Fruit fly (Drosophila melanogaster) whole organism, wandering third instar larva: ENCODE measurements around the gene CG13024.

ENCODE experiments used
- Abd-B ChIP-seq: fragments of >200 bp; optimal IDR thresholded peaks from 2 replicates; lab custom pipeline; 2017; ENCODE audit warnings: missing biosample characterization, missing genetic modification characterization
- CG32264 ChIP-seq: fragments of 200-800 bp; sonication (Bioruptor generic); optimal IDR thresholded peaks from 2 replicates; lab custom pipeline; 2016; ENCODE audit warnings: missing biosample characterization, missing genetic modification characterization
- CG9705 ChIP-seq: fragments of 200-800 bp; sonication (Bioruptor generic); optimal IDR thresholded peaks from 2 replicates; lab custom pipeline; 2018; ENCODE audit warnings: missing biosample characterization, mild to moderate bottlenecking, missing genetic modification characterization
- Dfd ChIP-seq: fragments of >200 bp; optimal IDR thresholded peaks from 2 replicates; lab custom pipeline; 2017; ENCODE audit warnings: missing biosample characterization, missing genetic modification characterization
- Dif ChIP-seq: fragments of 200-275, 200-300 bp; sonication (Bioruptor generic); optimal IDR thresholded peaks from 2 replicates; lab custom pipeline; 2018; ENCODE audit warnings: missing biosample characterization, missing genetic modification characterization; ENCODE audit not compliant: partially characterized antibody
- GATAd ChIP-seq: sonication (Bioruptor generic); optimal IDR thresholded peaks from 2 replicates; lab custom pipeline; 2016; ENCODE audit warnings: missing biosample characterization, missing genetic modification characterization
- HLH106 ChIP-seq: fragments of 200-800 bp; optimal IDR thresholded peaks from 3 replicates; lab custom pipeline; 2019; ENCODE audit warnings: missing biosample characterization, mild to moderate bottlenecking, missing genetic modification characterization, moderate library complexity
- Hr78 ChIP-seq: fragments of >200 bp; optimal IDR thresholded peaks from 2 replicates; lab custom pipeline; 2017; ENCODE audit warnings: missing biosample characterization, missing genetic modification characterization
- Jra ChIP-seq: sonication (Bioruptor generic); optimal IDR thresholded peaks from 2 replicates; lab custom pipeline; 2016; ENCODE audit warnings: missing biosample characterization, missing genetic modification characterization
- Myc ChIP-seq: fragments of >200 bp; optimal IDR thresholded peaks from 2 replicates; lab custom pipeline; 2017
- N ChIP-seq: fragments of >200 bp; optimal IDR thresholded peaks from 2 replicates; lab custom pipeline; 2018; ENCODE audit warnings: missing biosample characterization, missing external identifiers, missing genetic modification characterization
- OdsH ChIP-seq: fragments of 200-800 bp; sonication (Bioruptor generic); optimal IDR thresholded peaks from 2 replicates; lab custom pipeline; 2016; ENCODE audit warnings: missing biosample characterization, mild to moderate bottlenecking, missing genetic modification characterization
- Rel ChIP-seq, 2 experiments: fragments of 200-800 bp; sonication (Bioruptor generic) in 1 of 2; optimal IDR thresholded peaks; 2 replicates in 1 of 2; 3 replicates in 1 of 2; lab custom pipeline; 2016 to 2019; ENCODE audit warnings: mild to moderate bottlenecking in 2 of 2, missing biosample characterization in 2 of 2, missing genetic modification characterization in 2 of 2, moderate library complexity in 1 of 2
- Sp1 ChIP-seq: fragments of 200-800 bp; sonication (Bioruptor generic); optimal IDR thresholded peaks from 3 replicates; lab custom pipeline; 2019; ENCODE audit warnings: missing biosample characterization, mild to moderate bottlenecking, missing genetic modification characterization, moderate library complexity
- Vsx2 ChIP-seq: fragments of 200-300, 225-300 bp; sonication (Bioruptor generic); optimal IDR thresholded peaks from 2 replicates; lab custom pipeline; 2018; ENCODE audit warnings: missing biosample characterization, missing genetic modification characterization; ENCODE audit not compliant: partially characterized antibody
- dl ChIP-seq, 2 experiments: fragments of 175-275, 200-275 bp in 1 of 2; fragments of 200-275 bp in 1 of 2; sonication (Bioruptor generic); optimal IDR thresholded peaks; lab custom pipeline; 2018; ENCODE audit warnings: mild to moderate bottlenecking in 2 of 2, missing biosample characterization in 2 of 2, missing genetic modification characterization in 2 of 2, moderate library complexity in 2 of 2; ENCODE audit not compliant: partially characterized antibody in 2 of 2, insufficient read depth in 1 of 2
- dmrt93B ChIP-seq: fragments of 200-800 bp; sonication (Bioruptor generic); optimal IDR thresholded peaks from 2 replicates; lab custom pipeline; 2018; ENCODE audit warnings: missing biosample characterization, mild to moderate bottlenecking, missing genetic modification characterization
- dsf ChIP-seq: sonication (Bioruptor generic); optimal IDR thresholded peaks from 2 replicates; lab custom pipeline; 2016; ENCODE audit warnings: missing biosample characterization, missing genetic modification characterization, borderline replicate concordance
- ey ChIP-seq: fragments of 200-800 bp; sonication (Bioruptor generic); optimal IDR thresholded peaks from 2 replicates; lab custom pipeline; 2016; ENCODE audit warnings: missing biosample characterization, missing genetic modification characterization
- foxo ChIP-seq, 2 experiments: fragments of 200-800 bp; sonication (Bioruptor generic); optimal IDR thresholded peaks; 2 replicates in 1 of 2; 3 replicates in 1 of 2; lab custom pipeline; 2016 to 2017; ENCODE audit warnings: missing biosample characterization in 2 of 2, missing genetic modification characterization in 2 of 2
- fru ChIP-seq: fragments of 200-800 bp; sonication (Bioruptor generic); optimal IDR thresholded peaks from 3 replicates; lab custom pipeline; 2016; ENCODE audit warnings: missing biosample characterization, mild to moderate bottlenecking, missing genetic modification characterization
- h ChIP-seq: fragments of 200-800 bp; sonication (Bioruptor generic); optimal IDR thresholded peaks from 3 replicates; lab custom pipeline; 2016; ENCODE audit warnings: missing biosample characterization, mild to moderate bottlenecking, missing genetic modification characterization
- jim ChIP-seq: fragments of 175-275, 200-325 bp; sonication (Bioruptor generic); optimal IDR thresholded peaks from 2 replicates; lab custom pipeline; 2016; ENCODE audit warnings: missing biosample characterization, mild to moderate bottlenecking, missing genetic modification characterization
- lola ChIP-seq: fragments of >200 bp; optimal IDR thresholded peaks from 2 replicates; lab custom pipeline; 2017; ENCODE audit warnings: missing biosample characterization, missing genetic modification characterization
- pan ChIP-seq: fragments of >200 bp; optimal IDR thresholded peaks from 2 replicates; lab custom pipeline; 2017
- psq ChIP-seq: fragments of 200-800 bp; sonication (Bioruptor generic); optimal IDR thresholded peaks from 3 replicates; lab custom pipeline; 2017; ENCODE audit warnings: missing biosample characterization, mild to moderate bottlenecking, missing genetic modification characterization, moderate library complexity
- rgr ChIP-seq: fragments of 200-800 bp; sonication (Bioruptor generic); optimal IDR thresholded peaks from 3 replicates; lab custom pipeline; 2016; ENCODE audit warnings: missing biosample characterization, mild to moderate bottlenecking, missing genetic modification characterization
- sage ChIP-seq: fragments of 200-800 bp; sonication (Bioruptor generic); optimal IDR thresholded peaks from 2 replicates; lab custom pipeline; 2016; ENCODE audit warnings: missing biosample characterization, mild to moderate bottlenecking, missing genetic modification characterization
- sv ChIP-seq: fragments of 200-800 bp; sonication (Bioruptor generic); optimal IDR thresholded peaks from 3 replicates; lab custom pipeline; 2016; ENCODE audit warnings: missing biosample characterization, missing genetic modification characterization
- woc ChIP-seq: sonication (Bioruptor generic); optimal IDR thresholded peaks from 2 replicates; lab custom pipeline; 2016; ENCODE audit warnings: missing biosample characterization, mild to moderate bottlenecking, missing genetic modification characterization

CG13024 gene

dm6 chr3L:16855287-16855686, 26.4 kb upstream of the CG13024 start:
- no peak for TF ChIP-seq sage (GFP tag; lab: Kevin White, UChicago)
- TF ChIP-seq CG32264 (GFP tag; lab: Kevin White, UChicago): no peak
- TF ChIP-seq rgr: no peak
- no peak for TF ChIP-seq h (GFP tag; lab: Kevin White, UChicago)
- TF ChIP-seq Hr78 (GFP tag; lab: Kevin White, UChicago): no peak
- no peak for TF ChIP-seq woc
- TF ChIP-seq N (GFP tag; lab: Kevin White, UChicago): no peak
- no peak for TF ChIP-seq Dif
- no peak for TF ChIP-seq jim (GFP tag; lab: Kevin White, UChicago)

dm6 chr3L:16854387-16855033, 25.6 kb upstream of the CG13024 start:
- TF ChIP-seq lola (no peak), N (GFP tag; lab: Kevin White, UChicago) (no peak), Hr78 (GFP tag; lab: Kevin White, UChicago) (no peak)

dm6 chr3L:16853533-16854386, 24.9 kb upstream of the CG13024 start, which contains the start of gene sina:
Gene sina (plus strand): TSS chr3L:16853751.
- TF ChIP-seq Dif: no peak
- peak; percentile 13 for TF ChIP-seq Sp1 (GFP tag; lab: Kevin White, UChicago)
- TF ChIP-seq GATAd: no peak
- TF ChIP-seq woc: no peak
- TF ChIP-seq Rel (GFP tag; optimal IDR thresholded peaks at IDR 0.05; lab: Kevin White, UChicago): no peak
- peak; percentile 78 for TF ChIP-seq Rel (tag; optimal IDR thresholded peaks at IDR 0.05; lab: Kevin White, UChicago)

dm6 chr3L:16851566-16851965, 22.7 kb upstream of the CG13024 start:
- TF ChIP-seq woc: no peak
- peak; percentile 90 for TF ChIP-seq Dfd (GFP tag; lab: Kevin White, UChicago)

dm6 chr3L:16845607-16846277, 16.9 kb upstream of the CG13024 start, which contains the start of gene CG32161:
Gene CG32161 (plus strand): TSS chr3L:16846227.
- no peak for TF ChIP-seq Hr78 (GFP tag; lab: Kevin White, UChicago)
- no peak for TF ChIP-seq ey (GFP tag; lab: Kevin White, UChicago)
- no peak for TF ChIP-seq dl (GFP tag; optimal IDR thresholded peaks at IDR 0.05; lab: Kevin White, UChicago; ENCODE audit: insufficient read depth in 1 of 2, partially characterized antibody in 2 of 2)
- no peak for TF ChIP-seq OdsH (GFP tag; lab: Kevin White, UChicago)
- TF ChIP-seq woc: no peak

dm6 chr3L:16844920-16845573, 16.2 kb upstream of the CG13024 start, which contains the start of the genes kud and Zcchc7:
Gene kud (minus strand): TSS chr3L:16844991.
Gene Zcchc7 (plus strand): TSS chr3L:16845386.
- TF ChIP-seq Jra (no peak), Sp1 (GFP tag; lab: Kevin White, UChicago) (peak; percentile 75), Abd-B (GFP tag; lab: Kevin White, UChicago) (no peak), OdsH (GFP tag; lab: Kevin White, UChicago) (peak; percentile 73), CG9705 (peak; percentile 75), h (GFP tag; lab: Kevin White, UChicago) (peak; percentile 79), psq (GFP tag; lab: Kevin White, UChicago) (peak; percentile 61), Dif (no peak), HLH106 (tag; lab: Kevin White, UChicago) (peak; percentile 80), N (GFP tag; lab: Kevin White, UChicago) (no peak), ey (GFP tag; lab: Kevin White, UChicago) (peak; percentile 74), Myc (lab: Kevin White, UChicago) (peak; percentile 81), pan (lab: Kevin White, UChicago) (no peak), dmrt93B (GFP tag; lab: Kevin White, UChicago) (no peak), sv (no peak), woc (peak; percentile 91), Vsx2 (GFP tag; lab: Kevin White, UChicago) (no peak), dsf (GFP tag; lab: Kevin White, UChicago) (peak; percentile 44), fru (GFP tag; lab: Kevin White, UChicago) (peak; percentile 83), rgr (peak; percentile 64), foxo (GFP tag; optimal IDR thresholded peaks at IDR 0.05; lab: Kevin White, UChicago) (peak in 1 of 2 experiments; percentile 81)
